Fruit fly (Drosophila melanogaster): Measurements from ENCODE around the gene ine.

Gene ine

DNA sequence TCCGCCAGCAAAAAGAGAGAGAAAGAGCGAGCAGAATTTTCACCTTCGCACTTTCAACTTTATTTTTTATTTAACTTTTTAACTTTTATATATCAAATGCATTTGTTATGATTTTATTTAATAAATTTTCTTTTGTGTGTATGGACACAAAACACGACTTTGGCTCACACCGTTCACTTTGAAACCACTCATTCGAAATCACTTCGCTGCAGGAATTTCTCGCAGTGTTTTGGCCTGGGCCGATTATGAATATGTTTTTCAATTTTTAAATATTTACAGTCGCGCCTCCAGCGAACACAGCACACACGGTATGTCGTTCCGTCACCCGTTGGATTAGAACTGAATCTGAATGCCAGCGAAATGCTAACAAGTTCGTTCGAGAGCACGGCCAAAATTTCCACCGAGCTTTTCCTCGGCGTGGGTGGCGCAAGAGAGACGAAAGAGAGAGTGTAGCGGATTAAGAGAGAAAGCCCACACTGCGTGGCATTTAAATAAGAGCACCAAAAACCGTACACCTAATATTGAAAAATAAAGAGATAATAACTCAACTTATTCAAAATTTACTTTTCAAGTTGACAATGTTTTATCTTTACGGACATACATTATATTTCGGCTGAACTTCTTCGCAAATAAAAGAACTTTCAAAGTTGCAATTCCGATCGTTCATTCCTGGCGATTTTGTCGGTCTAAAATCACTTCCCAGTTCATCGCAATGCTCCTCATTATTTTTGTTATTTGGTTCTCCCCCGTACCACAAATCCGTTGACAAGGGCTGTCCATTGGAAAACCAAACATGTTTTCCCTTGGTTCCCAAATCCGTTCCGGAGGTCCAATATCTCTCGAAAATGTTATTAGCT, 35.7 kb downstream of the ine start, which contains the start of gene CG15431 (continued):
- TF ChIP-seq CG14667 (GFP tag; IDR thresholded peaks at IDR 0.05) = 0 out of 2 replicates have a peak, but pooled peaks have one; percentile 8
- TF ChIP-seq D (optimal IDR thresholded peaks at IDR 0.05) = no peak
- no peak for TF ChIP-seq D (GFP tag; optimal IDR thresholded peaks at IDR 0.05)
- TF ChIP-seq hbn (GFP tag; IDR thresholded peaks at IDR 0.05; ENCODE audit: partially characterized antibody) = no peak
- TF ChIP-seq CG1832 (GFP tag; optimal IDR thresholded peaks at IDR 0.05) = no peak
- TF ChIP-seq Antp (GFP tag; optimal IDR thresholded peaks at IDR 0.05) = no peak
- no peak for TF ChIP-seq Vsx1 (GFP tag; optimal IDR thresholded peaks at IDR 0.05)
- TF ChIP-seq zfh2 (GFP tag; optimal IDR thresholded peaks at IDR 0.05) = peak; percentile 35
- no peak for TF ChIP-seq HLHmδ (GFP tag; optimal IDR thresholded peaks at IDR 0.05)
- TF ChIP-seq dysf (GFP tag; IDR thresholded peaks at IDR 0.05) = peak; percentile 70
- no peak for TF ChIP-seq Ets97D (GFP tag; optimal IDR thresholded peaks at IDR 0.05)
- no peak for TF ChIP-seq danr (GFP tag; IDR thresholded peaks at IDR 0.05)
- no peak for TF ChIP-seq pum (GFP tag; optimal IDR thresholded peaks at IDR 0.05)
- peak; percentile 14 for TF ChIP-seq CG5245 (GFP tag; optimal IDR thresholded peaks at IDR 0.05)
- TF ChIP-seq CG12219 (GFP tag; optimal IDR thresholded peaks at IDR 0.05) = no peak
- peak; percentile 29; the same call in 1 of the 2 replicates for TF ChIP-seq gsb (GFP tag; IDR thresholded peaks at IDR 0.05)
- TF ChIP-seq Rx (GFP tag; IDR thresholded peaks at IDR 0.05) = peak; percentile 67
- TF ChIP-seq nerfin-2 (GFP tag; IDR thresholded peaks at IDR 0.05; ENCODE audit: partially characterized antibody) = no peak
- TF ChIP-seq CG18599 (GFP tag; optimal IDR thresholded peaks at IDR 0.05) = peak; percentile 85
- no peak for TF ChIP-seq Dref (GFP tag; IDR thresholded peaks at IDR 0.05)
- TF ChIP-seq Hmx (GFP tag; optimal IDR thresholded peaks at IDR 0.05) = no peak
- TF ChIP-seq Fer3 (tag; optimal IDR thresholded peaks at IDR 0.05) = peak; percentile 59
- TF ChIP-seq CoRest (tag; optimal IDR thresholded peaks at IDR 0.05) = peak; percentile 47
- TF ChIP-seq CG6272 (GFP tag; IDR thresholded peaks at IDR 0.05) = peak; percentile 35; the same call in 1 of the 2 replicates
- no peak for TF ChIP-seq Dad (GFP tag; optimal IDR thresholded peaks at IDR 0.05)
- TF ChIP-seq CG9817 (tag; optimal IDR thresholded peaks at IDR 0.05) = peak; percentile 29
- TF ChIP-seq amos (GFP tag; IDR thresholded peaks at IDR 0.05; ENCODE audit: partially characterized antibody) = peak; percentile 14; the same call in 1 of the 2 replicates
- peak; percentile 14 for TF ChIP-seq chn (GFP tag; optimal IDR thresholded peaks at IDR 0.05)
- TF ChIP-seq CG2889 (GFP tag; IDR thresholded peaks at IDR 0.05) = peak; percentile 16; the same call in 1 of the 3 replicates
- no peak for TF ChIP-seq fd64A (GFP tag; optimal IDR thresholded peaks at IDR 0.05)
- TF ChIP-seq unpg (GFP tag; optimal IDR thresholded peaks at IDR 0.05) = peak; percentile 66
- peak; percentile 69 for TF ChIP-seq CG2678 (tag; optimal IDR thresholded peaks at IDR 0.05)
- TF ChIP-seq crc (GFP tag; optimal IDR thresholded peaks at IDR 0.05) = no peak
- TF ChIP-seq esg (GFP tag; conservative IDR thresholded peaks at IDR 0.05) = peak; percentile 44
- no peak for TF ChIP-seq CG10565 (GFP tag; optimal IDR thresholded peaks at IDR 0.05)
- TF ChIP-seq tap (tag; optimal IDR thresholded peaks at IDR 0.05) = peak; percentile 24
- peak; percentile 19 for TF ChIP-seq Hand (GFP tag; optimal IDR thresholded peaks at IDR 0.05)
- TF ChIP-seq CG10209 (GFP tag; optimal IDR thresholded peaks at IDR 0.05) = peak; percentile 50
- TF ChIP-seq gsb-n (tag; optimal IDR thresholded peaks at IDR 0.05) = no peak
- no peak for TF ChIP-seq hth (optimal IDR thresholded peaks at IDR 0.05)
- peak; percentile 71 for TF ChIP-seq Ets65A (GFP tag)
- TF ChIP-seq CG2116 (GFP tag; optimal IDR thresholded peaks at IDR 0.05) = peak; percentile 13
- TF ChIP-seq lilli (GFP tag; optimal IDR thresholded peaks at IDR 0.05) = peak; percentile 69
- TF ChIP-seq CG15073 (GFP tag; optimal IDR thresholded peaks at IDR 0.05) = no peak
- no peak for TF ChIP-seq exex (tag; optimal IDR thresholded peaks at IDR 0.05)
- no peak for TF ChIP-seq CG9609 (GFP tag; optimal IDR thresholded peaks at IDR 0.05)
- peak; percentile 37 for TF ChIP-seq tin (GFP tag; optimal IDR thresholded peaks at IDR 0.05)
- no peak for TF ChIP-seq psq (GFP tag; optimal IDR thresholded peaks at IDR 0.05)
- no peak for TF ChIP-seq ham (GFP tag; IDR thresholded peaks at IDR 0.05)
- no peak for TF ChIP-seq Hr39 (optimal IDR thresholded peaks at IDR 0.05)
